Worm (Caenorhabditis elegans) whole organism, L2 larva: Measurements from ENCODE around the gene F41E6.17.

ENCODE experiments used
- C34F6.9 ChIP-seq: fragments of 150-350 bp; optimal IDR thresholded peaks from 2 replicates; lab custom pipeline; 2014; ENCODE audit warnings: missing biosample characterization, missing genetic modification characterization
- F13H6.1 ChIP-seq: sonication (generic microtip); optimal IDR thresholded peaks from 2 replicates; lab custom pipeline; 2016; ENCODE audit warnings: missing genetic modification characterization, missing compliant biosample characterization
- Y55F3AM.14 ChIP-seq: fragments of 200-800 bp; sonication (Bioruptor generic); optimal IDR thresholded peaks from 2 replicates; lab custom pipeline; 2018; ENCODE audit warnings: mild to moderate bottlenecking, missing genetic modification characterization, missing compliant biosample characterization
- ama-1 ChIP-seq: fragments of 150-350 bp; optimal IDR thresholded peaks from 2 replicates; lab custom pipeline; 2018; ENCODE audit warnings: inconsistent platforms
- blmp-1 ChIP-seq: sonication (generic microtip); optimal IDR thresholded peaks from 2 replicates; lab custom pipeline; 2017; ENCODE audit warnings: missing genetic modification characterization, mild to moderate bottlenecking, missing compliant biosample characterization, antibody characterized with exemption, moderate library complexity; ENCODE audit not compliant: insufficient read depth
- ceh-82 ChIP-seq: fragments of 150-350 bp; optimal IDR thresholded peaks from 2 replicates; lab custom pipeline; 2014; ENCODE audit warnings: missing biosample characterization, missing genetic modification characterization
- crh-2 ChIP-seq: sonication (generic microtip); optimal IDR thresholded peaks from 2 replicates; lab custom pipeline; 2017; ENCODE audit warnings: missing biosample characterization, missing genetic modification characterization
- egl-27 ChIP-seq: sonication (generic microtip); optimal IDR thresholded peaks from 3 replicates; lab custom pipeline; 2017; ENCODE audit warnings: missing biosample characterization, missing genetic modification reagents, missing genetic modification characterization
- elt-1 ChIP-seq: fragments of 150-350 bp; optimal IDR thresholded peaks from 2 replicates; lab custom pipeline; 2014; ENCODE audit warnings: missing biosample characterization, missing genetic modification characterization
- elt-3 ChIP-seq: sonication (generic microtip); optimal IDR thresholded peaks from 2 replicates; lab custom pipeline; 2017; ENCODE audit warnings: missing biosample characterization, missing genetic modification characterization
- fos-1 ChIP-seq: fragments of 150-350 bp; optimal IDR thresholded peaks from 2 replicates; lab custom pipeline; 2014; ENCODE audit warnings: missing biosample characterization, missing genetic modification characterization
- lin-11 ChIP-seq: fragments of 150-350 bp; sonication (generic microtip); optimal IDR thresholded peaks from 2 replicates; lab custom pipeline; 2014; ENCODE audit warnings: missing biosample characterization, missing genetic modification characterization, inconsistent platforms, mixed read lengths
- lsy-2 ChIP-seq, 2 experiments: fragments of 150-350 bp in 1 of 2; sonication (generic microtip) in 1 of 2; optimal IDR thresholded peaks; 2 replicates each; lab custom pipeline; 2014 to 2017; ENCODE audit warnings: missing biosample characterization in 2 of 2, missing genetic modification characterization in 2 of 2
- mab-5 ChIP-seq: fragments of 150-350 bp; optimal IDR thresholded peaks from 2 replicates; lab custom pipeline; 2014; ENCODE audit warnings: missing biosample characterization, missing genetic modification characterization
- mdl-1 ChIP-seq, 2 experiments: fragments of 150-350 bp in 1 of 2; sonication (generic microtip) in 1 of 2; optimal IDR thresholded peaks; 2 replicates each; lab custom pipeline; 2017; ENCODE audit warnings: missing biosample characterization in 2 of 2, missing genetic modification characterization in 2 of 2
- nhr-10 ChIP-seq: sonication (generic microtip); optimal IDR thresholded peaks from 2 replicates; lab custom pipeline; 2017; ENCODE audit warnings: missing biosample characterization, missing genetic modification characterization
- nhr-11 ChIP-seq: fragments of 150-350 bp; optimal IDR thresholded peaks from 2 replicates; lab custom pipeline; 2014; ENCODE audit warnings: missing biosample characterization, missing genetic modification characterization
- nhr-12 ChIP-seq: fragments of 150-350 bp; optimal IDR thresholded peaks from 2 replicates; lab custom pipeline; 2014; ENCODE audit warnings: missing biosample characterization, missing genetic modification characterization
- nhr-129 ChIP-seq: fragments of 150-350 bp; optimal IDR thresholded peaks from 2 replicates; lab custom pipeline; 2014; ENCODE audit warnings: missing biosample characterization, missing genetic modification characterization
- nhr-21 ChIP-seq: fragments of 150-350 bp; optimal IDR thresholded peaks from 2 replicates; lab custom pipeline; 2014; ENCODE audit warnings: missing biosample characterization, missing genetic modification characterization
- nhr-25 ChIP-seq: fragments of 150-350 bp; sonication (generic microtip); optimal IDR thresholded peaks from 3 replicates; lab custom pipeline; 2014; ENCODE audit warnings: missing biosample characterization, missing genetic modification characterization
- nhr-6 ChIP-seq: fragments of 150-350 bp; optimal IDR thresholded peaks from 2 replicates; lab custom pipeline; 2014; ENCODE audit warnings: missing biosample characterization, missing genetic modification characterization
- sem-4 ChIP-seq: fragments of 150-350 bp; optimal IDR thresholded peaks from 2 replicates; lab custom pipeline; 2014; ENCODE audit warnings: missing biosample characterization, missing genetic modification reagents, missing genetic modification characterization
- skn-1 ChIP-seq: sonication (generic microtip); optimal IDR thresholded peaks from 2 replicates; lab custom pipeline; 2017; ENCODE audit warnings: missing biosample characterization, missing genetic modification characterization
- sma-3 ChIP-seq: sonication (generic microtip); optimal IDR thresholded peaks from 2 replicates; lab custom pipeline; 2016; ENCODE audit warnings: missing genetic modification reagents, missing genetic modification characterization, missing compliant biosample characterization
- sma-9 ChIP-seq, 2 experiments: fragments of 150-350 bp in 1 of 2; sonication (generic microtip) in 1 of 2; optimal IDR thresholded peaks; 2 replicates each; lab custom pipeline; 2014 to 2016; ENCODE audit warnings: missing genetic modification characterization in 2 of 2, mild to moderate bottlenecking in 1 of 2, missing biosample characterization in 1 of 2, missing compliant biosample characterization in 1 of 2, missing genetic modification reagents in 1 of 2, moderate library complexity in 1 of 2
- snpc-4 ChIP-seq: fragments of 150-350 bp; optimal IDR thresholded peaks from 2 replicates; lab custom pipeline; 2014; ENCODE audit warnings: missing biosample characterization, missing genetic modification characterization
- unc-39 ChIP-seq: fragments of 150-350 bp; optimal IDR thresholded peaks from 2 replicates; lab custom pipeline; 2014; ENCODE audit warnings: missing biosample characterization, missing genetic modification characterization
- unc-62 ChIP-seq: fragments of 150-350 bp; optimal IDR thresholded peaks from 2 replicates; lab custom pipeline; 2014; ENCODE audit warnings: missing biosample characterization, missing genetic modification reagents, missing genetic modification characterization
- zag-1 ChIP-seq: fragments of 150-350 bp; optimal IDR thresholded peaks from 2 replicates; lab custom pipeline; 2014; ENCODE audit warnings: missing biosample characterization, missing genetic modification characterization
- ztf-1 ChIP-seq: fragments of 200-800 bp; sonication (Bioruptor generic); conservative IDR thresholded peaks from 2 replicates; pipeline ENCODE4 v1.3.6; 2022; ENCODE audit warnings: missing genetic modification characterization, missing compliant biosample characterization
- ztf-11 ChIP-seq: sonication (generic microtip); optimal IDR thresholded peaks from 2 replicates; lab custom pipeline; 2017; ENCODE audit warnings: missing biosample characterization, missing genetic modification characterization
- ztf-4 ChIP-seq: fragments of 150-350 bp; optimal IDR thresholded peaks from 2 replicates; lab custom pipeline; 2014; ENCODE audit warnings: missing biosample characterization, missing genetic modification characterization

Gene F41E6.17

ce11 chrV:8599957-8600356 lies 23.9 kb upstream of the F41E6.17 start:
- no peak for TF ChIP-seq nhr-21
- no peak for TF ChIP-seq ztf-1 (GFP tag; lab: Robert Waterston, UW)
- no peak for TF ChIP-seq elt-3 (tag; lab: Kevin White, UChicago)
- no peak for TF ChIP-seq blmp-1
- no peak for TF ChIP-seq mdl-1 (tag; optimal IDR thresholded peaks at IDR 0.05; lab: Kevin White, UChicago)
- TF ChIP-seq ceh-82 (tag; lab: Kevin White, UChicago) = no peak
- no peak for TF ChIP-seq Y55F3AM.14 (GFP tag; lab: Kevin White, UChicago)
- no peak for TF ChIP-seq mab-5 (tag; lab: Kevin White, UChicago)
- no peak for TF ChIP-seq elt-1 (tag; lab: Kevin White, UChicago)
- no peak for TF ChIP-seq ztf-11 (tag; lab: Kevin White, UChicago)
- TF ChIP-seq skn-1 = no peak
- TF ChIP-seq zag-1 (tag; lab: Kevin White, UChicago) = no peak
- no peak for TF ChIP-seq ama-1 (lab: Kevin White, UChicago)
- no peak for TF ChIP-seq ztf-4 (tag; lab: Kevin White, UChicago)
- TF ChIP-seq egl-27 (tag; lab: Kevin White, UChicago) = no peak
- no peak for TF ChIP-seq sem-4
- TF ChIP-seq F13H6.1 (tag; lab: Kevin White, UChicago) = no peak
- TF ChIP-seq, all 48 proteins: peak for 0

DNA sequence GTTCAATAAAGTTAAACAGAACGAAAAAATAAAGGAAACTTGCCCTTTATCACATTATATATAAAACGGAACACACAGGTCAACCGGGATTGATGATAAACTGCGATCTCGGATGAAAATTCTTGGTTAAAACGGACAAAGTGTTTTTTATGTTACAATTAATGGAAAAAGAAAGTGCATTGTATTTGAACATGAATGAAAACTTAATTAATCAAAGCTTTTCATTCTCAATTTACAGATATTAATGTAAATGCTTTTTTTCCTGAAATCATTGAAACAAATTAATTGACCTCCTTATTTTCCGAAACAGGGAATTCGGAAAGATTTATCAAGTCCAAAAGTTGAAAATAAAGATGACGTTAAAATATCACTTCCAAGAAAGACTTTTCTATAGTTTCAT lies 22.5 kb upstream of the F41E6.17 start, which contains the start of gene F41E6.8:
F41E6.8 (minus strand) TSS at position 101 of the 400 bp plus-strand sequence.
- no peak for TF ChIP-seq sma-3
- TF ChIP-seq crh-2 (tag; lab: Kevin White, UChicago) = no peak
- TF ChIP-seq unc-39 (tag; lab: Kevin White, UChicago) = no peak
- TF ChIP-seq egl-27 (tag; lab: Kevin White, UChicago) = no peak
- no peak for TF ChIP-seq zag-1 (tag; lab: Kevin White, UChicago)
- TF ChIP-seq ceh-82 (tag; lab: Kevin White, UChicago) = no peak
- TF ChIP-seq, all 48 proteins: peak for 0

- TF ChIP-seq elt-3 (tag; lab: Kevin White, UChicago) (no peak), lin-11 (tag; lab: Kevin White, UChicago) (no peak), egl-27 (tag; lab: Kevin White, UChicago) (no peak), nhr-11 (tag; lab: Kevin White, UChicago) (no peak), sem-4 (no peak), nhr-12 (tag; lab: Kevin White, UChicago) (no peak), F13H6.1 (tag; lab: Kevin White, UChicago) (no peak), Y55F3AM.14 (GFP tag; lab: Kevin White, UChicago) (no peak), nhr-6 (tag; lab: Kevin White, UChicago) (no peak), nhr-10 (no peak), unc-62 (GFP tag; lab: Kevin White, UChicago) (no peak), C34F6.9 (tag; lab: Kevin White, UChicago) (no peak), nhr-129 (no peak), ztf-11 (tag; lab: Kevin White, UChicago) (no peak), snpc-4 (tag; lab: Kevin White, UChicago) (no peak), elt-1 (tag; lab: Kevin White, UChicago) (no peak), skn-1 (no peak), lsy-2 (tag; optimal IDR thresholded peaks at IDR 0.05; lab: Kevin White, UChicago) (no peak), mab-5 (tag; lab: Kevin White, UChicago) (no peak)
Measured at ce11 chrV:8602638-8603037, 21.3 kb upstream of the F41E6.17 start, which contains the start of gene F41E6.15. TSS of gene F41E6.15 (minus strand) at chrV:8602738.

DNA sequence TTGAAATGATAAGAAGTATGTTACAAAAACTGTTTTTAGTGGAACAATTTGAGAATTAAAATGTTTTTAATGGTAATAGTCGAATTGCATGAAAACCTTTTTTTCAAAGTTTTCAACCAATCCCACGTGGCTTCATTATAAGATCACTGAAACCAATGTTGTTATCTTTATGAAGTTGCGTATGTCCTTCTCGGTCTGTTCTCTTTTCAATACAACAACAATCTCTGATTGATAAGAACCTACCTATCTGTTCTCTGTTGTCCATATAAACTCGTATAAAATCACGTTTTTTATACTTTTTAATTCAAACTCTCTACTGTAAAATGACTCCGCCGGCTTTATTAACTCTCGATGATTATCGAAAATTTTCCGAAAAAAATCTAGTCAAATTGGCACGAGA lies 20.6 kb upstream of the F41E6.17 start, which contains the start of gene F41E6.5:
F41E6.5 (plus strand) TSS at position 209 of the 400 bp plus-strand sequence.
- TF ChIP-seq fos-1 (tag; lab: Kevin White, UChicago) (peak; percentile 26), sma-9 (GFP tag; optimal IDR thresholded peaks at IDR 0.05; lab: Kevin White, UChicago) (peak; percentile 47), sma-9 (tag; optimal IDR thresholded peaks at IDR 0.05; lab: Kevin White, UChicago) (no peak), ama-1 (lab: Kevin White, UChicago) (no peak), crh-2 (tag; lab: Kevin White, UChicago) (peak; percentile 72), elt-3 (tag; lab: Kevin White, UChicago) (no peak), elt-1 (tag; lab: Kevin White, UChicago) (no peak), F13H6.1 (tag; lab: Kevin White, UChicago) (no peak), nhr-21 (peak; percentile 1), nhr-25 (tag; lab: Kevin White, UChicago) (no peak)
